Fruit fly (Drosophila melanogaster): Measurements from ENCODE around the gene CG11977.

Gene CG11977

DNA sequence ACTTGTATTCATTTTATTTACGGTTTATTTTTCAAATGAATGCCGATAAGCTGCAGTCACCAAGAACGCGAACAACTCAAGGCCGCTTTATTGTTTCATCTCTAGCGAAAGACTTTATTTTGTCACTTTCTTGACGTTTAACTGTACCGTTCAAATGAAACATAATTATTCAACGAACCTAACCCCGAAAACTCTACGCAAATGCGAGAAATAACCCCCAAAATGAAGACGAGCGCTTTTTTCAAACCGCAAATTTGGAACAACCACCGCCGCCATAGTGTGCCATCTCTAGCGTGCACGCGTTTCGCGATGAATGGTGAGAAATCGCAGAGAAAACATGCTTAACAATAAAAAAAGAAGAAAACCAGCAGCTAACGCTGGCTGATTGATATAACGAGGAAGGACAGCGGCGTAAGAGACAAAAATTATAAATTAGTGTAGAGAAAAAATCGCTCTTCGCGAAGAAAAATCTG is 12.9 kb upstream of the CG11977 start, which contains the start of gene CG11970 (continued):
- TF ChIP-seq usp (GFP tag; optimal IDR thresholded peaks at IDR 0.05) (no peak), CG34224 (GFP tag; IDR thresholded peaks at IDR 0.05; ENCODE audit: partially characterized antibody) (peak; percentile 8; the same call in 2 of the 3 replicates), D19A (tag; optimal IDR thresholded peaks at IDR 0.05) (no peak), Dp (GFP tag; optimal IDR thresholded peaks at IDR 0.05) (peak; percentile 73), fu2 (GFP tag; optimal IDR thresholded peaks at IDR 0.05) (peak; percentile 32), ci (GFP tag; IDR thresholded peaks at IDR 0.05) (0 out of 3 replicates have a peak, but pooled peaks have one; percentile 34), lbe (GFP tag; optimal IDR thresholded peaks at IDR 0.05) (no peak), lab (GFP tag; optimal IDR thresholded peaks at IDR 0.05) (no peak), sima (GFP tag; optimal IDR thresholded peaks at IDR 0.05) (no peak), Hsf (GFP tag; optimal IDR thresholded peaks at IDR 0.05) (peak; percentile 34), Sry-β (GFP tag; optimal IDR thresholded peaks at IDR 0.05) (peak; percentile 48), CG33557 (GFP tag; optimal IDR thresholded peaks at IDR 0.05) (no peak), CHES-1-like (GFP tag; optimal IDR thresholded peaks at IDR 0.05) (peak; percentile 35), Drgx (GFP tag; IDR thresholded peaks at IDR 0.05) (no peak), CG8281 (tag; optimal IDR thresholded peaks at IDR 0.05) (no peak), CG11560 (tag; IDR thresholded peaks at IDR 0.05) (no peak), CoRest (tag; optimal IDR thresholded peaks at IDR 0.05) (peak; percentile 50), CG6175 (GFP tag; IDR thresholded peaks at IDR 0.05) (no peak), crp (GFP tag; optimal IDR thresholded peaks at IDR 0.05) (no peak), CG9817 (tag; optimal IDR thresholded peaks at IDR 0.05) (peak; percentile 49), CG4424 (GFP tag; optimal IDR thresholded peaks at IDR 0.05) (peak; percentile 20), klu (GFP tag; IDR thresholded peaks at IDR 0.05) (no peak), CG11696 (GFP tag; IDR thresholded peaks at IDR 0.05) (no peak), ind (GFP tag; optimal IDR thresholded peaks at IDR 0.05) (peak; percentile 55), CG1792 (GFP tag; optimal IDR thresholded peaks at IDR 0.05) (no peak), CG13123 (GFP tag; optimal IDR thresholded peaks at IDR 0.05) (no peak), Poxn (GFP tag; IDR thresholded peaks at IDR 0.05) (no peak), Six4 (GFP tag; optimal IDR thresholded peaks at IDR 0.05) (no peak), NC2β (GFP tag; optimal IDR thresholded peaks at IDR 0.05) (peak; percentile 11), MESR4 (GFP tag; optimal IDR thresholded peaks at IDR 0.05) (peak; percentile 86), CG2202 (tag; optimal IDR thresholded peaks at IDR 0.05) (no peak), hkb (optimal IDR thresholded peaks at IDR 0.05) (no peak), hkb (GFP tag; IDR thresholded peaks at IDR 0.05) (no peak), Atf3 (GFP tag; optimal IDR thresholded peaks at IDR 0.05) (peak; percentile 22), CG7963 (GFP tag; IDR thresholded peaks at IDR 0.05; ENCODE audit: partially characterized antibody) (no peak), Nf-YA (GFP tag; IDR thresholded peaks at IDR 0.05) (no peak), bowl (GFP tag; IDR thresholded peaks at IDR 0.05) (no peak), nerfin-2 (GFP tag; IDR thresholded peaks at IDR 0.05; ENCODE audit: partially characterized antibody) (0 out of 2 replicates have a peak, but pooled peaks have one; percentile 19), Usf (GFP tag; optimal IDR thresholded peaks at IDR 0.05) (no peak), CG9876 (GFP tag; optimal IDR thresholded peaks at IDR 0.05) (no peak), repo (GFP tag; optimal IDR thresholded peaks at IDR 0.05) (no peak), kah (GFP tag; optimal IDR thresholded peaks at IDR 0.05) (no peak), CG7987 (GFP tag; optimal IDR thresholded peaks at IDR 0.05) (no peak), Gsc (GFP tag; IDR thresholded peaks at IDR 0.05) (no peak), tll (GFP tag; optimal IDR thresholded peaks at IDR 0.05) (no peak), Rx (GFP tag; IDR thresholded peaks at IDR 0.05) (no peak), Optix (GFP tag; IDR thresholded peaks at IDR 0.05) (no peak), Atf-2 (GFP tag; optimal IDR thresholded peaks at IDR 0.05) (peak; percentile 17), Dip3 (GFP tag; optimal IDR thresholded peaks at IDR 0.05) (peak; percentile 55), seq (GFP tag; IDR thresholded peaks at IDR 0.05) (peak; percentile 53), C15 (GFP tag; IDR thresholded peaks at IDR 0.05) (no peak), dmrt11E (tag; optimal IDR thresholded peaks at IDR 0.05) (peak; percentile 22)
